Fruit fly (Drosophila melanogaster) whole organism, embryonic: Measurements from ENCODE around the gene CG4645.

Experiments used
- Atf6 ChIP-seq: fragments of 200-800 bp; sonication (Bioruptor generic); IDR thresholded peaks from 2 replicates; pipeline ENCODE4 v1.3.6; 2022; ENCODE audit warnings: missing biosample characterization, missing genetic modification characterization
- CG10654 ChIP-seq: fragments of 200-800 bp; sonication (Bioruptor generic); optimal IDR thresholded peaks from 2 replicates; lab custom pipeline; 2016; ENCODE audit warnings: missing biosample characterization, missing genetic modification characterization
- CG10979 ChIP-seq: fragments of 200-800 bp; sonication (Bioruptor generic); optimal IDR thresholded peaks from 2 replicates; lab custom pipeline; 2018; ENCODE audit warnings: missing biosample characterization, mild to moderate bottlenecking, missing genetic modification characterization, moderate library complexity
- CG12744 ChIP-seq: fragments of 200-800 bp; sonication (Bioruptor generic); optimal IDR thresholded peaks from 2 replicates; lab custom pipeline; 2016; ENCODE audit warnings: missing biosample characterization, missing genetic modification characterization
- CG13296 ChIP-seq: fragments of 200-800 bp; sonication (Bioruptor generic); optimal IDR thresholded peaks from 3 replicates; lab custom pipeline; 2018; ENCODE audit warnings: missing biosample characterization, mild to moderate bottlenecking, missing genetic modification characterization
- CG14014 ChIP-seq: fragments of 200-800 bp; sonication (Bioruptor generic); IDR thresholded peaks from 2 replicates; pipeline ENCODE4 v1.3.6; 2022; ENCODE audit warnings: missing biosample characterization, missing genetic modification characterization
- CG15073 ChIP-seq: fragments of 200-800 bp; sonication (Bioruptor generic); optimal IDR thresholded peaks from 2 replicates; lab custom pipeline; 2016; ENCODE audit warnings: missing biosample characterization, missing genetic modification characterization
- CG17829 ChIP-seq: fragments of 200-800 bp; optimal IDR thresholded peaks from 2 replicates; lab custom pipeline; 2019; ENCODE audit warnings: missing biosample characterization, mild to moderate bottlenecking, missing genetic modification characterization, moderate library complexity
- CG18619 ChIP-seq: fragments of 200-800 bp; sonication (Bioruptor generic); optimal IDR thresholded peaks from 3 replicates; lab custom pipeline; 2017; ENCODE audit warnings: missing biosample characterization, mild to moderate bottlenecking, missing genetic modification characterization
- CG2120 ChIP-seq: fragments of 200-800 bp; sonication (Bioruptor generic); optimal IDR thresholded peaks from 3 replicates; lab custom pipeline; 2016; ENCODE audit warnings: missing biosample characterization, missing genetic modification characterization
- CG2202 ChIP-seq: fragments of 200-800 bp; sonication (Bioruptor generic); optimal IDR thresholded peaks from 2 replicates; lab custom pipeline; 2018; ENCODE audit warnings: missing biosample characterization, mild to moderate bottlenecking, missing genetic modification characterization
- CG2712 ChIP-seq: fragments of 200-800 bp; optimal IDR thresholded peaks from 3 replicates; lab custom pipeline; 2019; ENCODE audit warnings: missing biosample characterization, mild to moderate bottlenecking, missing genetic modification characterization, moderate library complexity
- CG30403 ChIP-seq: fragments of 200-800 bp; sonication (Bioruptor generic); optimal IDR thresholded peaks from 3 replicates; lab custom pipeline; 2016; ENCODE audit warnings: missing biosample characterization, missing genetic modification characterization
- CG3163 ChIP-seq: fragments of 200-800 bp; sonication (Bioruptor generic); optimal IDR thresholded peaks from 3 replicates; lab custom pipeline; 2016; ENCODE audit warnings: missing biosample characterization, missing genetic modification characterization
- CG34376 ChIP-seq: fragments of 200-800 bp; sonication (Bioruptor generic); optimal IDR thresholded peaks from 2 replicates; lab custom pipeline; 2018; ENCODE audit warnings: missing biosample characterization, mild to moderate bottlenecking, missing genetic modification characterization
- CG4730 ChIP-seq: fragments of 200-800 bp; sonication (Bioruptor generic); IDR thresholded peaks from 2 replicates; pipeline ENCODE4 v1.3.6; 2022; ENCODE audit warnings: missing biosample characterization, missing genetic modification characterization
- CG6791 ChIP-seq: fragments of 200-800 bp; sonication (Bioruptor generic); IDR thresholded peaks from 3 replicates; pipeline ENCODE4 v1.3.6; 2022; ENCODE audit warnings: missing biosample characterization, missing genetic modification characterization; ENCODE audit not compliant: partially characterized antibody
- CG7963 ChIP-seq: fragments of 200-800 bp; sonication (Bioruptor generic); IDR thresholded peaks from 3 replicates; pipeline ENCODE4 v1.3.6; 2022; ENCODE audit warnings: missing biosample characterization, missing genetic modification characterization; ENCODE audit not compliant: partially characterized antibody
- CG8359 ChIP-seq: fragments of 200-800 bp; sonication (Bioruptor generic); optimal IDR thresholded peaks from 2 replicates; lab custom pipeline; 2017; ENCODE audit warnings: missing biosample characterization, mild to moderate bottlenecking, missing genetic modification characterization, borderline replicate concordance
- E2f2 ChIP-seq: fragments of 200-800 bp; sonication (Bioruptor generic); IDR thresholded peaks from 2 replicates; pipeline ENCODE4 v1.3.6; 2022; ENCODE audit warnings: missing biosample characterization, missing genetic modification characterization
- H2.0 ChIP-seq: fragments of 200-800 bp; sonication (Bioruptor generic); IDR thresholded peaks from 2 replicates; pipeline ENCODE4 v1.3.6; 2022; ENCODE audit warnings: missing biosample characterization, missing genetic modification characterization
- HmgZ ChIP-seq: fragments of 200-800 bp; sonication (Bioruptor generic); optimal IDR thresholded peaks from 2 replicates; lab custom pipeline; 2018; ENCODE audit warnings: missing biosample characterization, mild to moderate bottlenecking, missing genetic modification characterization
- Med ChIP-seq: fragments of 200-800 bp; sonication (Bioruptor generic); peaks from one replicate; lab custom pipeline; 2016; ENCODE audit warnings: missing biosample characterization, missing genetic modification characterization, mild to moderate bottlenecking, inconsistent platforms, moderate library complexity
- Optix ChIP-seq: fragments of 200-800 bp; sonication (Bioruptor generic); IDR thresholded peaks from 3 replicates; pipeline ENCODE4 v1.3.6; 2022; ENCODE audit warnings: missing biosample characterization, missing genetic modification characterization
- PHDP ChIP-seq: fragments of 200-800 bp; sonication (Bioruptor generic); optimal IDR thresholded peaks from 3 replicates; lab custom pipeline; 2018; ENCODE audit warnings: missing biosample characterization, mild to moderate bottlenecking, missing genetic modification characterization, moderate library complexity
- Ptx1 ChIP-seq: fragments of 200-800 bp; sonication (Bioruptor generic); IDR thresholded peaks from 2 replicates; pipeline ENCODE4 v1.3.6; 2022; ENCODE audit warnings: missing biosample characterization, missing genetic modification characterization
- Rfx ChIP-seq: fragments of 200-800 bp; sonication (Bioruptor generic); IDR thresholded peaks from 2 replicates; pipeline ENCODE4 v1.3.6; 2022; ENCODE audit warnings: missing biosample characterization, missing genetic modification characterization
- Scr ChIP-seq: fragments of 200-800 bp; sonication (Bioruptor generic); IDR thresholded peaks from 2 replicates; pipeline ENCODE4 v1.3.6; 2022; ENCODE audit warnings: missing biosample characterization, missing genetic modification characterization; ENCODE audit not compliant: partially characterized antibody
- Trl ChIP-seq, 3 experiments: fragments of >200 bp in 2 of 3; fragments of 200-800 bp in 1 of 3; sonication (Bioruptor generic) in 1 of 3; optimal IDR thresholded peaks; 2 replicates in 1 of 3; 3 replicates in 2 of 3; lab custom pipeline; 2016 to 2017; ENCODE audit warnings: missing biosample characterization in 1 of 3, missing genetic modification characterization in 1 of 3
- ara ChIP-seq: fragments of 200-800 bp; sonication (Bioruptor generic); IDR thresholded peaks from 2 replicates; pipeline ENCODE4 v1.3.6; 2022; ENCODE audit warnings: missing biosample characterization, missing genetic modification characterization
- bab2 ChIP-seq: fragments of 200-800 bp; sonication (Bioruptor generic); optimal IDR thresholded peaks from 2 replicates; lab custom pipeline; 2016; ENCODE audit warnings: missing biosample characterization, missing genetic modification characterization
- cg ChIP-seq: fragments of 200-800 bp; sonication (Bioruptor generic); optimal IDR thresholded peaks from 3 replicates; lab custom pipeline; 2019; ENCODE audit warnings: missing biosample characterization, mild to moderate bottlenecking, missing genetic modification characterization, moderate library complexity
- corto ChIP-seq: fragments of 200-800 bp; sonication (Bioruptor generic); optimal IDR thresholded peaks from 2 replicates; lab custom pipeline; 2016; ENCODE audit warnings: missing biosample characterization, mild to moderate bottlenecking, missing genetic modification characterization, moderate library complexity
- exex ChIP-seq: fragments of 200-800 bp; sonication (Bioruptor generic); optimal IDR thresholded peaks from 4 replicates; lab custom pipeline; 2018; ENCODE audit warnings: missing biosample characterization, mild to moderate bottlenecking, missing genetic modification characterization, moderate library complexity
- fd102C ChIP-seq: fragments of 200-800 bp; sonication (Bioruptor generic); optimal IDR thresholded peaks from 2 replicates; lab custom pipeline; 2018; ENCODE audit warnings: missing biosample characterization, mild to moderate bottlenecking, missing genetic modification characterization, moderate library complexity
- grau ChIP-seq: fragments of 200-800 bp; optimal IDR thresholded peaks from 3 replicates; lab custom pipeline; 2019; ENCODE audit warnings: missing biosample characterization, mild to moderate bottlenecking, missing genetic modification characterization, moderate library complexity
- h ChIP-seq: fragments of >200 bp; optimal IDR thresholded peaks from 2 replicates; lab custom pipeline; 2017
- ken ChIP-seq: fragments of 200-800 bp; sonication (Bioruptor generic); IDR thresholded peaks from 3 replicates; pipeline ENCODE4 v1.3.6; 2022; ENCODE audit warnings: missing biosample characterization, missing genetic modification characterization
- lab ChIP-seq: fragments of 200-800 bp; sonication (Bioruptor generic); optimal IDR thresholded peaks from 3 replicates; lab custom pipeline; 2017; ENCODE audit warnings: missing biosample characterization, missing genetic modification characterization, mild to moderate bottlenecking, moderate library complexity, missing genetic modification reagents
- lilli ChIP-seq: fragments of 200-800 bp; sonication (Bioruptor generic); optimal IDR thresholded peaks from 3 replicates; lab custom pipeline; 2016; ENCODE audit warnings: missing biosample characterization, missing genetic modification characterization
- lola ChIP-seq, 3 experiments: fragments of >200 bp in 2 of 3; fragments of 200-800 bp in 1 of 3; sonication (Bioruptor generic) in 1 of 3; optimal IDR thresholded peaks; 2 replicates each; lab custom pipeline; 2017 to 2019; ENCODE audit warnings: missing biosample characterization in 3 of 3, missing genetic modification characterization in 3 of 3, mild to moderate bottlenecking in 1 of 3, moderate library complexity in 1 of 3
- mirr ChIP-seq: fragments of 200-800 bp; sonication (Bioruptor generic); optimal IDR thresholded peaks from 3 replicates; lab custom pipeline; 2018; ENCODE audit warnings: missing biosample characterization, mild to moderate bottlenecking, missing genetic modification characterization
- peb ChIP-seq: fragments of 200-800 bp; sonication (Bioruptor generic); IDR thresholded peaks from 2 replicates; pipeline ENCODE4 v1.3.6; 2022; ENCODE audit warnings: missing biosample characterization, missing genetic modification characterization
- row ChIP-seq: fragments of 200-800 bp; sonication (Bioruptor generic); IDR thresholded peaks from 3 replicates; pipeline ENCODE4 v1.3.6; 2022; ENCODE audit warnings: missing biosample characterization, missing genetic modification characterization
- sens ChIP-seq: fragments of 200-800 bp; sonication (Bioruptor generic); peaks from one replicate; lab custom pipeline; 2016; ENCODE audit warnings: missing biosample characterization, missing genetic modification characterization
- slbo ChIP-seq: fragments of 200-800 bp; sonication (Bioruptor generic); IDR thresholded peaks from 2 replicates; pipeline ENCODE4 v1.3.6; 2022; ENCODE audit warnings: missing biosample characterization, missing genetic modification characterization
- sob ChIP-seq: fragments of 200-800 bp; sonication (Bioruptor generic); IDR thresholded peaks from 2 replicates; pipeline ENCODE4 v1.3.6; 2022; ENCODE audit warnings: missing biosample characterization, missing genetic modification characterization
- sr ChIP-seq: fragments of 200-800 bp; sonication (Bioruptor generic); IDR thresholded peaks from 3 replicates; pipeline ENCODE4 v1.3.6; 2022; ENCODE audit warnings: missing biosample characterization, missing genetic modification characterization
- sug ChIP-seq: fragments of 200-800 bp; optimal IDR thresholded peaks from 2 replicates; lab custom pipeline; 2019; ENCODE audit warnings: missing biosample characterization, mild to moderate bottlenecking, missing genetic modification characterization, moderate library complexity
- unpg ChIP-seq: fragments of 200-800 bp; sonication (Bioruptor generic); optimal IDR thresholded peaks from 3 replicates; lab custom pipeline; 2018; ENCODE audit warnings: missing biosample characterization, mild to moderate bottlenecking, missing genetic modification characterization, moderate library complexity

The CG4645 gene

DNA sequence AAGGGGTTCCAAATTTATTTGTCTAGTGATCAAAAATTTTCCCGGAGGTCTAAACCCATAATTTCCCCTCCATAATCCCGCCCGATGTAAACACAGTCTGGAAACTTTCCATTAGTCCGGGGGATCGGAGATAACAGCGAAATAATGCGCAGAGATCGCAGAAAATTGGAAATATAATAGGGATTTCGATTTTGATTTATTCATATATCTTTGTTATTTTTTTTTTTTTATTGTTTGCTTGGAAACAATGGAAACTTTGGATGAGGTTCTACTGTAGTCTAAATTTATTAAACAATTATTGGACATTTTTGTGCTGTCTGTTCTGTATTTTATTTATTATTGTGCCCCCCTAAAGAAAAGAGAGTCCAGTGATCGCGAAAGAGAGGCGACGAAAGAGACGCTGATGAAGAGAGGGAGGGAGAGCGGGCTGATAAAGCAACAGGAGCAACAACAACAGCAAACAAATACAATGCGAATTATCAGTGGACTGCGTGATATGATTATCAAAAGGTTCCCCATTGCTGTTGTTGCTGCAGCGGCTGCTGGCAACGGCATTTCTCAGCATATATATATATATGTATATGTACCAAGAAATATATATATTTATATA, 14.5 kb upstream of the CG4645 start (continued):
- TF ChIP-seq bab2 (peak; percentile 7), Atf6 (GFP tag; lab: Robert Waterston, UW) (0 out of 2 replicates have a peak, but pooled peaks have one; percentile 18), slbo (GFP tag; lab: Robert Waterston, UW) (peak; percentile 44; the same call in 1 of the 2 replicates), Trl (optimal IDR thresholded peaks at IDR 0.05; lab: Kevin White, UChicago) (peak; percentile 55 to 73), Trl (GFP tag; optimal IDR thresholded peaks at IDR 0.05; lab: Kevin White, UChicago) (no peak), Ptx1 (GFP tag; lab: Robert Waterston, UW) (peak; percentile 37; the same call in 1 of the 2 replicates), CG7963 (GFP tag; lab: Robert Waterston, UW) (no peak), CG13296 (GFP tag; lab: Kevin White, UChicago) (no peak), CG12744 (GFP tag; lab: Kevin White, UChicago) (no peak), exex (tag; lab: Kevin White, UChicago) (peak; percentile 59), CG30403 (GFP tag; lab: Kevin White, UChicago) (peak; percentile 1), Scr (GFP tag; lab: Robert Waterston, UW) (no peak), H2.0 (GFP tag; lab: Robert Waterston, UW) (no peak), mirr (GFP tag; lab: Kevin White, UChicago) (peak; percentile 45), CG10654 (GFP tag; lab: Kevin White, UChicago) (no peak), CG18619 (GFP tag; lab: Kevin White, UChicago) (no peak), CG14014 (GFP tag; lab: Robert Waterston, UW) (0 out of 2 replicates have a peak, but pooled peaks have one; percentile 16), E2f2 (GFP tag; lab: Robert Waterston, UW) (no peak), unpg (GFP tag; lab: Kevin White, UChicago) (no peak), sob (GFP tag; lab: Robert Waterston, UW) (no peak), CG3163 (GFP tag; lab: Kevin White, UChicago) (peak; percentile 71), sens (GFP tag; lab: Kevin White, UChicago) (peak; percentile 62), CG34376 (GFP tag; lab: Kevin White, UChicago) (peak; percentile 32), ara (GFP tag; lab: Robert Waterston, UW) (no peak), CG2202 (tag; lab: Kevin White, UChicago) (no peak), fd102C (GFP tag; lab: Kevin White, UChicago) (no peak), ken (GFP tag; lab: Robert Waterston, UW) (no peak), CG17829 (tag; lab: Kevin White, UChicago) (no peak), sug (tag; lab: Kevin White, UChicago) (peak; percentile 59), CG8359 (GFP tag; lab: Kevin White, UChicago) (no peak), cg (GFP tag; lab: Kevin White, UChicago) (peak; percentile 19), Optix (GFP tag; lab: Robert Waterston, UW) (no peak), lab (GFP tag; lab: Kevin White, UChicago) (peak; percentile 44), CG6791 (GFP tag; lab: Robert Waterston, UW) (no peak), CG10979 (tag; lab: Kevin White, UChicago) (no peak), HmgZ (tag; lab: Kevin White, UChicago) (no peak), Rfx (GFP tag; lab: Robert Waterston, UW) (0 out of 2 replicates have a peak, but pooled peaks have one; percentile 11), sr (GFP tag; lab: Robert Waterston, UW) (no peak), row (GFP tag; lab: Robert Waterston, UW) (peak; percentile 47; the same call in 2 of the 3 replicates), corto (GFP tag; lab: Kevin White, UChicago) (peak; percentile 25), lola (GFP tag; optimal IDR thresholded peaks at IDR 0.05; lab: Kevin White, UChicago) (no peak), PHDP (peak; percentile 19), lilli (GFP tag; lab: Kevin White, UChicago) (peak; percentile 38), h (lab: Kevin White, UChicago) (no peak), CG4730 (GFP tag; lab: Robert Waterston, UW) (no peak), grau (tag; lab: Kevin White, UChicago) (peak; percentile 49), CG2120 (GFP tag; lab: Kevin White, UChicago) (peak; percentile 60), CG2712 (tag; lab: Kevin White, UChicago) (no peak), peb (no peak), CG15073 (GFP tag; lab: Kevin White, UChicago) (no peak), Med (GFP tag; lab: Kevin White, UChicago) (peak; percentile 69)
